Worm (Caenorhabditis elegans) whole organism, L2 larva: ENCODE results near the gene lgc-21.

Experiments
- C34F6.9 ChIP-seq: fragments of 150-350 bp; optimal IDR thresholded peaks from 2 replicates; lab custom pipeline; 2014; ENCODE audit warnings: missing biosample characterization, missing genetic modification characterization
- F13H6.1 ChIP-seq: sonication (generic microtip); optimal IDR thresholded peaks from 2 replicates; lab custom pipeline; 2016; ENCODE audit warnings: missing genetic modification characterization, missing compliant biosample characterization
- R02D3.7 ChIP-seq: fragments of 150-350 bp; optimal IDR thresholded peaks from 2 replicates; lab custom pipeline; 2014; ENCODE audit warnings: missing biosample characterization, missing genetic modification characterization
- Y55F3AM.14 ChIP-seq: fragments of 200-800 bp; sonication (Bioruptor generic); optimal IDR thresholded peaks from 2 replicates; lab custom pipeline; 2018; ENCODE audit warnings: mild to moderate bottlenecking, missing genetic modification characterization, missing compliant biosample characterization
- ZK546.5 ChIP-seq: sonication (generic microtip); optimal IDR thresholded peaks from 2 replicates; lab custom pipeline; 2017; ENCODE audit warnings: missing biosample characterization, missing genetic modification characterization
- alr-1 ChIP-seq: fragments of 150-350 bp; optimal IDR thresholded peaks from 2 replicates; lab custom pipeline; 2014; ENCODE audit warnings: missing biosample characterization, missing genetic modification characterization
- blmp-1 ChIP-seq: sonication (generic microtip); optimal IDR thresholded peaks from 2 replicates; lab custom pipeline; 2017; ENCODE audit warnings: missing genetic modification characterization, mild to moderate bottlenecking, missing compliant biosample characterization, antibody characterized with exemption, moderate library complexity; ENCODE audit not compliant: insufficient read depth
- crh-2 ChIP-seq: sonication (generic microtip); optimal IDR thresholded peaks from 2 replicates; lab custom pipeline; 2017; ENCODE audit warnings: missing biosample characterization, missing genetic modification characterization
- elt-1 ChIP-seq: fragments of 150-350 bp; optimal IDR thresholded peaks from 2 replicates; lab custom pipeline; 2014; ENCODE audit warnings: missing biosample characterization, missing genetic modification characterization
- elt-3 ChIP-seq: sonication (generic microtip); optimal IDR thresholded peaks from 2 replicates; lab custom pipeline; 2017; ENCODE audit warnings: missing biosample characterization, missing genetic modification characterization
- fos-1 ChIP-seq: fragments of 150-350 bp; optimal IDR thresholded peaks from 2 replicates; lab custom pipeline; 2014; ENCODE audit warnings: missing biosample characterization, missing genetic modification characterization
- gmeb-1 ChIP-seq: fragments of 150-350 bp; optimal IDR thresholded peaks from 2 replicates; lab custom pipeline; 2014; ENCODE audit warnings: missing biosample characterization, missing genetic modification characterization
- lin-11 ChIP-seq: fragments of 150-350 bp; sonication (generic microtip); optimal IDR thresholded peaks from 2 replicates; lab custom pipeline; 2014; ENCODE audit warnings: missing biosample characterization, missing genetic modification characterization, inconsistent platforms, mixed read lengths
- lin-13 ChIP-seq: fragments of 150-350 bp; optimal IDR thresholded peaks from 2 replicates; lab custom pipeline; 2014; ENCODE audit warnings: missing biosample characterization, missing genetic modification reagents, missing genetic modification characterization
- lin-39 ChIP-seq: fragments of 150-350 bp; optimal IDR thresholded peaks from 2 replicates; lab custom pipeline; 2014; ENCODE audit warnings: missing biosample characterization, missing genetic modification reagents, missing genetic modification characterization
- lsy-2 ChIP-seq, 2 experiments: fragments of 150-350 bp in 1 of 2; sonication (generic microtip) in 1 of 2; optimal IDR thresholded peaks; 2 replicates each; lab custom pipeline; 2014 to 2017; ENCODE audit warnings: missing biosample characterization in 2 of 2, missing genetic modification characterization in 2 of 2
- mab-5 ChIP-seq: fragments of 150-350 bp; optimal IDR thresholded peaks from 2 replicates; lab custom pipeline; 2014; ENCODE audit warnings: missing biosample characterization, missing genetic modification characterization
- mbf-1 ChIP-seq: sonication (generic microtip); optimal IDR thresholded peaks from 2 replicates; lab custom pipeline; 2017; ENCODE audit warnings: missing biosample characterization, missing genetic modification characterization
- mdl-1 ChIP-seq, 2 experiments: fragments of 150-350 bp in 1 of 2; sonication (generic microtip) in 1 of 2; optimal IDR thresholded peaks; 2 replicates each; lab custom pipeline; 2017; ENCODE audit warnings: missing biosample characterization in 2 of 2, missing genetic modification characterization in 2 of 2
- nhr-12 ChIP-seq: fragments of 150-350 bp; optimal IDR thresholded peaks from 2 replicates; lab custom pipeline; 2014; ENCODE audit warnings: missing biosample characterization, missing genetic modification characterization
- nhr-129 ChIP-seq: fragments of 150-350 bp; optimal IDR thresholded peaks from 2 replicates; lab custom pipeline; 2014; ENCODE audit warnings: missing biosample characterization, missing genetic modification characterization
- nhr-21 ChIP-seq: fragments of 150-350 bp; optimal IDR thresholded peaks from 2 replicates; lab custom pipeline; 2014; ENCODE audit warnings: missing biosample characterization, missing genetic modification characterization
- nhr-237 ChIP-seq: fragments of 150-350 bp; optimal IDR thresholded peaks from 2 replicates; lab custom pipeline; 2014; ENCODE audit warnings: missing biosample characterization, missing genetic modification characterization
- nhr-25 ChIP-seq: fragments of 150-350 bp; sonication (generic microtip); optimal IDR thresholded peaks from 3 replicates; lab custom pipeline; 2014; ENCODE audit warnings: missing biosample characterization, missing genetic modification characterization
- nhr-77 ChIP-seq: fragments of 150-350 bp; optimal IDR thresholded peaks from 2 replicates; lab custom pipeline; 2014; ENCODE audit warnings: missing biosample characterization, missing genetic modification characterization
- peb-1 ChIP-seq: fragments of 150-350 bp; optimal IDR thresholded peaks from 2 replicates; lab custom pipeline; 2014; ENCODE audit warnings: missing biosample characterization, missing genetic modification characterization
- skn-1 ChIP-seq: sonication (generic microtip); optimal IDR thresholded peaks from 2 replicates; lab custom pipeline; 2017; ENCODE audit warnings: missing biosample characterization, missing genetic modification characterization
- sma-3 ChIP-seq: sonication (generic microtip); optimal IDR thresholded peaks from 2 replicates; lab custom pipeline; 2016; ENCODE audit warnings: missing genetic modification reagents, missing genetic modification characterization, missing compliant biosample characterization
- sma-9 ChIP-seq, 2 experiments: fragments of 150-350 bp in 1 of 2; sonication (generic microtip) in 1 of 2; optimal IDR thresholded peaks; 2 replicates each; lab custom pipeline; 2014 to 2016; ENCODE audit warnings: missing genetic modification characterization in 2 of 2, mild to moderate bottlenecking in 1 of 2, missing biosample characterization in 1 of 2, missing compliant biosample characterization in 1 of 2, missing genetic modification reagents in 1 of 2, moderate library complexity in 1 of 2
- snpc-4 ChIP-seq: fragments of 150-350 bp; optimal IDR thresholded peaks from 2 replicates; lab custom pipeline; 2014; ENCODE audit warnings: missing biosample characterization, missing genetic modification characterization
- unc-62 ChIP-seq: fragments of 150-350 bp; optimal IDR thresholded peaks from 2 replicates; lab custom pipeline; 2014; ENCODE audit warnings: missing biosample characterization, missing genetic modification reagents, missing genetic modification characterization
- zag-1 ChIP-seq: fragments of 150-350 bp; optimal IDR thresholded peaks from 2 replicates; lab custom pipeline; 2014; ENCODE audit warnings: missing biosample characterization, missing genetic modification characterization
- ztf-4 ChIP-seq: fragments of 150-350 bp; optimal IDR thresholded peaks from 2 replicates; lab custom pipeline; 2014; ENCODE audit warnings: missing biosample characterization, missing genetic modification characterization

lgc-21 gene

DNA sequence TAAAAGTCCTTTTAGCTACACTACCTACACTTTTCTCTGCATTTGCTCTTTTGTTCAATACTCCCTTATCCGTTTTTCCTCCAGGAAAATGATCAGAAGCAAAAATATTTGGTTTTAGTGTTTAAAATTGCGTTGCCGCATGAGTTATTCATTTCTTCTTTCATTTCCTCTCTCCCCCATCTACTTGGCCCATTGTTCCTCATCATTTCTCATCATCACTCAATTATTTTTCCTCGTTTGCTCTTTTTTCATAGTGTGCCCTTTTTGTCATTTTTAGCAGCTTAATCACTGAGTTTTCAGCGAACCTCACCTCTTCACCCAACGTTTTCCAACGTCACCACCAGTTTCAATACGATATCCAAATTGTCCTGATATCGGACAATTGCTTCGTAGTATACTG lies 18.5 kb downstream of the lgc-21 start, which contains the start of gene dyc-1:
Gene dyc-1 (plus strand): TSS at position 301 of the 400 bp plus-strand sequence.
- TF ChIP-seq nhr-12 (tag; lab: Kevin White, UChicago) (no peak), sma-3 (no peak), mab-5 (no peak), sma-9 (GFP tag; optimal IDR thresholded peaks at IDR 0.05; lab: Kevin White, UChicago) (no peak), sma-9 (tag; optimal IDR thresholded peaks at IDR 0.05; lab: Kevin White, UChicago) (no peak), mdl-1 (tag; optimal IDR thresholded peaks at IDR 0.05; lab: Kevin White, UChicago) (no peak), nhr-129 (no peak), alr-1 (no peak), nhr-237 (no peak), F13H6.1 (no peak), nhr-21 (tag; lab: Kevin White, UChicago) (no peak), zag-1 (tag; lab: Kevin White, UChicago) (no peak), gmeb-1 (tag; lab: Kevin White, UChicago) (no peak), elt-1 (tag; lab: Kevin White, UChicago) (no peak), nhr-25 (tag; lab: Kevin White, UChicago) (no peak), mbf-1 (tag; lab: Kevin White, UChicago) (no peak), ZK546.5 (tag; lab: Kevin White, UChicago) (no peak), nhr-77 (tag; lab: Kevin White, UChicago) (no peak)
- TF ChIP-seq, all 48 proteins: peak for 0

DNA sequence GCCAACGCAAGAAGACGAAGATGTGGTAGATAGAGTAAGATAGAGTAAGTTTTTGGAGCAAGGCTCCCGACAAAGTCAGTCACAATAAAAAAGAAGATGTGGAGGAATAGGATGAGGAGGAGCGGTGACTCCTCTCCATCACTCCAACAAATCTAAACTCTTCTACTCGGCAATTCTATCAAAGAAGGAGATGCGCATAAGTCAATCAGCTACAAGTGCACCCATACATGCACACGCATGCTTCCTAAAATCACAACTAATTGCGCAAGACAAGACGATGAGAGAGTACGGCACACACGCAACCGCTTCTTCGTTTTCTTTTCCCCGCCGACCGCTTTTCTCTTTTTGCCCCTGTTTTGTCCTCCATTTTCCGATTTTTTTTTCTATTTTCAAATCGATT lies 20.2 kb downstream of the lgc-21 start:
- TF ChIP-seq nhr-25 (tag; lab: Kevin White, UChicago) (no peak), elt-3 (tag; lab: Kevin White, UChicago) (no peak), alr-1 (no peak), nhr-12 (tag; lab: Kevin White, UChicago) (no peak), nhr-129 (no peak), gmeb-1 (tag; lab: Kevin White, UChicago) (no peak), crh-2 (tag; lab: Kevin White, UChicago) (no peak), Y55F3AM.14 (GFP tag; lab: Kevin White, UChicago) (no peak), lin-13 (GFP tag; lab: Kevin White, UChicago) (no peak), R02D3.7 (no peak), peb-1 (tag; lab: Kevin White, UChicago) (no peak), mab-5 (no peak), sma-3 (no peak)

ce11 chrX:14044362-14044761 lies 23.4 kb downstream of the lgc-21 start:
- no peak for TF ChIP-seq snpc-4 (tag; lab: Kevin White, UChicago)
- TF ChIP-seq sma-9 (GFP tag; optimal IDR thresholded peaks at IDR 0.05; lab: Kevin White, UChicago), result peak; percentile 1
- no peak for TF ChIP-seq sma-9 (tag; optimal IDR thresholded peaks at IDR 0.05; lab: Kevin White, UChicago)
- TF ChIP-seq F13H6.1, result peak; percentile 49
- no peak for TF ChIP-seq mbf-1 (tag; lab: Kevin White, UChicago)

- TF ChIP-seq Y55F3AM.14 (GFP tag; lab: Kevin White, UChicago), result no peak
- no peak for TF ChIP-seq skn-1 (tag; lab: Kevin White, UChicago)
- no peak for TF ChIP-seq elt-1 (tag; lab: Kevin White, UChicago)
- no peak for TF ChIP-seq fos-1 (tag; lab: Kevin White, UChicago)
- no peak for TF ChIP-seq blmp-1 (tag; lab: Kevin White, UChicago)
- no peak for TF ChIP-seq ztf-4 (tag; lab: Kevin White, UChicago)
- TF ChIP-seq nhr-237, result no peak
- TF ChIP-seq sma-9 (GFP tag; optimal IDR thresholded peaks at IDR 0.05; lab: Kevin White, UChicago), result no peak
- TF ChIP-seq sma-9 (tag; optimal IDR thresholded peaks at IDR 0.05; lab: Kevin White, UChicago), result no peak
- TF ChIP-seq F13H6.1, result no peak
- TF ChIP-seq C34F6.9 (tag; lab: Kevin White, UChicago), result no peak
- TF ChIP-seq lin-11 (tag; lab: Kevin White, UChicago), result no peak
Measured at ce11 chrX:14039293-14039692, 28.5 kb downstream of the lgc-21 start.

ce11 chrX:14033494-14033893 lies 34.3 kb downstream of the lgc-21 start, which contains the start of gene arrd-25:
arrd-25 (plus strand) TSS chrX:14033794.
- TF ChIP-seq snpc-4 (tag; lab: Kevin White, UChicago) (no peak), lsy-2 (tag; optimal IDR thresholded peaks at IDR 0.05; lab: Kevin White, UChicago) (no peak), nhr-129 (no peak), Y55F3AM.14 (GFP tag; lab: Kevin White, UChicago) (no peak), nhr-21 (tag; lab: Kevin White, UChicago) (no peak), nhr-12 (tag; lab: Kevin White, UChicago) (no peak), lin-39 (tag; lab: Kevin White, UChicago) (no peak), alr-1 (no peak), ZK546.5 (tag; lab: Kevin White, UChicago) (no peak), unc-62 (no peak), elt-3 (tag; lab: Kevin White, UChicago) (no peak), mdl-1 (tag; optimal IDR thresholded peaks at IDR 0.05; lab: Kevin White, UChicago) (no peak)
